Fruit fly (Drosophila melanogaster) whole organism, embryonic: Measurements from ENCODE around the gene Pdhb.

ENCODE experiments used
- Bgb ChIP-seq: fragments of 200-800 bp; sonication (Bioruptor generic); IDR thresholded peaks from 2 replicates; pipeline ENCODE4 v1.3.6; 2022; ENCODE audit warnings: missing biosample characterization, missing genetic modification characterization; ENCODE audit not compliant: partially characterized antibody
- CG10543 ChIP-seq: fragments of 200-800 bp; sonication (Bioruptor generic); optimal IDR thresholded peaks from 3 replicates; lab custom pipeline; 2017; ENCODE audit warnings: missing biosample characterization, mild to moderate bottlenecking, missing genetic modification characterization, moderate library complexity
- CG13424 ChIP-seq: fragments of 200-800 bp; sonication (Bioruptor generic); optimal IDR thresholded peaks from 2 replicates; lab custom pipeline; 2019; ENCODE audit warnings: missing biosample characterization, mild to moderate bottlenecking, missing genetic modification characterization, moderate library complexity
- CG16815 ChIP-seq: fragments of 200-800 bp; sonication (Bioruptor generic); optimal IDR thresholded peaks from 3 replicates; lab custom pipeline; 2017; ENCODE audit warnings: missing biosample characterization, mild to moderate bottlenecking, missing genetic modification characterization
- CG17568 ChIP-seq: fragments of 200-800 bp; sonication (Bioruptor generic); optimal IDR thresholded peaks from 2 replicates; lab custom pipeline; 2018; ENCODE audit warnings: missing biosample characterization, mild to moderate bottlenecking, missing genetic modification characterization, moderate library complexity
- CG17612 ChIP-seq: fragments of 200-800 bp; sonication (Bioruptor generic); IDR thresholded peaks from 2 replicates; pipeline ENCODE4 v1.3.6; 2022; ENCODE audit warnings: missing biosample characterization, missing genetic modification characterization
- CG2889 ChIP-seq: fragments of 200-800 bp; sonication (Bioruptor generic); IDR thresholded peaks from 3 replicates; pipeline ENCODE4 v1.3.6; 2022; ENCODE audit warnings: missing biosample characterization, missing genetic modification characterization
- CG34224 ChIP-seq: fragments of 200-800 bp; sonication (Bioruptor generic); IDR thresholded peaks from 3 replicates; pipeline ENCODE4 v1.3.6; 2022; ENCODE audit warnings: missing biosample characterization, missing genetic modification characterization; ENCODE audit not compliant: partially characterized antibody
- CG34376 ChIP-seq: fragments of 200-800 bp; sonication (Bioruptor generic); optimal IDR thresholded peaks from 2 replicates; lab custom pipeline; 2018; ENCODE audit warnings: missing biosample characterization, mild to moderate bottlenecking, missing genetic modification characterization
- CG4424 ChIP-seq: fragments of 200-800 bp; sonication (Bioruptor generic); optimal IDR thresholded peaks from 3 replicates; lab custom pipeline; 2016; ENCODE audit warnings: missing biosample characterization, missing genetic modification characterization
- CG7372 ChIP-seq: fragments of 200-800 bp; sonication (Bioruptor generic); IDR thresholded peaks from 2 replicates; pipeline ENCODE4 v1.3.6; 2022; ENCODE audit warnings: missing biosample characterization, missing genetic modification characterization
- CG7963 ChIP-seq: fragments of 200-800 bp; sonication (Bioruptor generic); IDR thresholded peaks from 3 replicates; pipeline ENCODE4 v1.3.6; 2022; ENCODE audit warnings: missing biosample characterization, missing genetic modification characterization; ENCODE audit not compliant: partially characterized antibody
- CG7987 ChIP-seq: fragments of 200-800 bp; sonication (Bioruptor generic); optimal IDR thresholded peaks from 2 replicates; lab custom pipeline; 2018; ENCODE audit warnings: missing biosample characterization, mild to moderate bottlenecking, missing genetic modification characterization, moderate library complexity
- CG8478 ChIP-seq: fragments of >200 bp; optimal IDR thresholded peaks from 2 replicates; lab custom pipeline; 2018
- CoRest ChIP-seq: fragments of 200-800 bp; sonication (Bioruptor generic); optimal IDR thresholded peaks from 3 replicates; lab custom pipeline; 2018; ENCODE audit warnings: missing biosample characterization, mild to moderate bottlenecking, missing genetic modification characterization, moderate library complexity
- D ChIP-seq, 2 experiments: fragments of 200-800 bp in 1 of 2; fragments of >200 bp in 1 of 2; sonication (Bioruptor generic) in 1 of 2; optimal IDR thresholded peaks; 2 replicates in 1 of 2; 3 replicates in 1 of 2; lab custom pipeline; 2017; ENCODE audit warnings: mild to moderate bottlenecking in 1 of 2, missing biosample characterization in 1 of 2, missing genetic modification characterization in 1 of 2, missing genetic modification reagents in 1 of 2
- Dbx ChIP-seq: fragments of 200-800 bp; sonication (Bioruptor generic); IDR thresholded peaks from 3 replicates; pipeline ENCODE4 v1.3.6; 2022; ENCODE audit warnings: missing biosample characterization, missing genetic modification characterization
- Deaf1 ChIP-seq: fragments of 200-800 bp; optimal IDR thresholded peaks from 3 replicates; lab custom pipeline; 2019; ENCODE audit warnings: missing biosample characterization, mild to moderate bottlenecking, missing genetic modification characterization, moderate library complexity
- E2f2 ChIP-seq: fragments of 200-800 bp; sonication (Bioruptor generic); IDR thresholded peaks from 2 replicates; pipeline ENCODE4 v1.3.6; 2022; ENCODE audit warnings: missing biosample characterization, missing genetic modification characterization
- ERR ChIP-seq: fragments of 200-800 bp; sonication (Bioruptor generic); optimal IDR thresholded peaks from 2 replicates; lab custom pipeline; 2016; ENCODE audit warnings: missing biosample characterization, missing genetic modification characterization
- HHEX ChIP-seq: fragments of 200-800 bp; sonication (Bioruptor generic); optimal IDR thresholded peaks from 3 replicates; lab custom pipeline; 2017; ENCODE audit warnings: missing biosample characterization, mild to moderate bottlenecking, missing genetic modification characterization, missing genetic modification reagents
- Hey ChIP-seq: fragments of 200-800 bp; sonication (Bioruptor generic); optimal IDR thresholded peaks from 3 replicates; lab custom pipeline; 2018; ENCODE audit warnings: missing biosample characterization, mild to moderate bottlenecking, missing genetic modification characterization
- HmgZ ChIP-seq: fragments of 200-800 bp; sonication (Bioruptor generic); optimal IDR thresholded peaks from 2 replicates; lab custom pipeline; 2018; ENCODE audit warnings: missing biosample characterization, mild to moderate bottlenecking, missing genetic modification characterization
- Med ChIP-seq: fragments of 200-800 bp; sonication (Bioruptor generic); peaks from one replicate; lab custom pipeline; 2016; ENCODE audit warnings: missing biosample characterization, missing genetic modification characterization, mild to moderate bottlenecking, inconsistent platforms, moderate library complexity
- NFAT ChIP-seq: fragments of 200-800 bp; sonication (Bioruptor generic); IDR thresholded peaks from 2 replicates; pipeline ENCODE4 v1.3.6; 2022; ENCODE audit warnings: missing biosample characterization, missing genetic modification characterization
- Optix ChIP-seq: fragments of 200-800 bp; sonication (Bioruptor generic); IDR thresholded peaks from 3 replicates; pipeline ENCODE4 v1.3.6; 2022; ENCODE audit warnings: missing biosample characterization, missing genetic modification characterization
- Sin3A ChIP-seq: fragments of >200 bp; optimal IDR thresholded peaks from 2 replicates; lab custom pipeline; 2018
- Sox100B ChIP-seq: fragments of 200-800 bp; sonication (Bioruptor generic); optimal IDR thresholded peaks from 3 replicates; lab custom pipeline; 2018; ENCODE audit warnings: missing biosample characterization, mild to moderate bottlenecking, missing genetic modification characterization
- Spps ChIP-seq: fragments of 200-800 bp; sonication (Bioruptor generic); optimal IDR thresholded peaks from 2 replicates; lab custom pipeline; 2018; ENCODE audit warnings: missing biosample characterization, mild to moderate bottlenecking, missing genetic modification characterization
- Xrp1 ChIP-seq: fragments of 200-800 bp; sonication (Bioruptor generic); IDR thresholded peaks from 2 replicates; pipeline ENCODE4 v1.3.6; 2022; ENCODE audit warnings: missing biosample characterization, missing genetic modification characterization
- bcd ChIP-seq: fragments of 200-800 bp; sonication (Bioruptor generic); optimal IDR thresholded peaks from 2 replicates; lab custom pipeline; 2017; ENCODE audit warnings: missing biosample characterization, mild to moderate bottlenecking, missing genetic modification characterization
- crol ChIP-seq: fragments of 200-800 bp; sonication (Bioruptor generic); IDR thresholded peaks from 2 replicates; pipeline ENCODE4 v1.3.6; 2022; ENCODE audit warnings: missing biosample characterization, missing genetic modification characterization
- crp ChIP-seq, 2 experiments: fragments of 200-800 bp; sonication (Bioruptor generic); optimal IDR thresholded peaks; 2 replicates in 1 of 2; 3 replicates in 1 of 2; lab custom pipeline; 2017; ENCODE audit warnings: missing biosample characterization in 2 of 2, missing genetic modification characterization in 2 of 2, mild to moderate bottlenecking in 1 of 2, moderate library complexity in 1 of 2
- cwo ChIP-seq: fragments of 200-800 bp; sonication (Bioruptor generic); optimal IDR thresholded peaks from 3 replicates; lab custom pipeline; 2017; ENCODE audit warnings: missing biosample characterization, missing genetic modification characterization, mild to moderate bottlenecking, moderate library complexity, missing genetic modification reagents
- exex ChIP-seq: fragments of 200-800 bp; sonication (Bioruptor generic); optimal IDR thresholded peaks from 4 replicates; lab custom pipeline; 2018; ENCODE audit warnings: missing biosample characterization, mild to moderate bottlenecking, missing genetic modification characterization, moderate library complexity
- ftz-f1 ChIP-seq: fragments of 200-800 bp; sonication (Bioruptor generic); optimal IDR thresholded peaks from 2 replicates; lab custom pipeline; 2016; ENCODE audit warnings: missing biosample characterization, missing genetic modification characterization
- gce ChIP-seq: fragments of 200-800 bp; sonication (Bioruptor generic); IDR thresholded peaks from 3 replicates; pipeline ENCODE4 v1.3.6; 2022; ENCODE audit warnings: missing biosample characterization, missing genetic modification characterization
- gro ChIP-seq: fragments of 200-800 bp; sonication (Bioruptor generic); optimal IDR thresholded peaks from 2 replicates; lab custom pipeline; 2016; ENCODE audit warnings: missing biosample characterization, missing genetic modification characterization
- luna ChIP-seq: fragments of 200-800 bp; sonication (Bioruptor generic); optimal IDR thresholded peaks from 2 replicates; lab custom pipeline; 2016; ENCODE audit warnings: missing biosample characterization, missing genetic modification characterization
- maf-S ChIP-seq: fragments of 200-800 bp; sonication (Bioruptor generic); optimal IDR thresholded peaks from 2 replicates; lab custom pipeline; 2016; ENCODE audit warnings: missing biosample characterization, missing genetic modification characterization
- mirr ChIP-seq: fragments of 200-800 bp; sonication (Bioruptor generic); optimal IDR thresholded peaks from 3 replicates; lab custom pipeline; 2018; ENCODE audit warnings: missing biosample characterization, mild to moderate bottlenecking, missing genetic modification characterization
- nerfin-1 ChIP-seq: fragments of 200-800 bp; sonication (Bioruptor generic); optimal IDR thresholded peaks from 3 replicates; lab custom pipeline; 2019; ENCODE audit warnings: missing biosample characterization, mild to moderate bottlenecking, missing genetic modification characterization, moderate library complexity
- onecut ChIP-seq: fragments of 200-800 bp; sonication (Bioruptor generic); IDR thresholded peaks from 2 replicates; pipeline ENCODE4 v1.3.6; 2022; ENCODE audit warnings: missing biosample characterization, missing genetic modification characterization
- phol ChIP-seq: fragments of 200-800 bp; sonication (Bioruptor generic); optimal IDR thresholded peaks from 3 replicates; lab custom pipeline; 2018; ENCODE audit warnings: missing biosample characterization, mild to moderate bottlenecking, missing genetic modification characterization, moderate library complexity
- rib ChIP-seq: fragments of 200-800 bp; sonication (Bioruptor generic); IDR thresholded peaks from 2 replicates; pipeline ENCODE4 v1.3.6; 2022; ENCODE audit warnings: missing biosample characterization, missing genetic modification characterization
- row ChIP-seq: fragments of 200-800 bp; sonication (Bioruptor generic); IDR thresholded peaks from 3 replicates; pipeline ENCODE4 v1.3.6; 2022; ENCODE audit warnings: missing biosample characterization, missing genetic modification characterization
- sens-2 ChIP-seq: fragments of 200-800 bp; sonication (Bioruptor generic); IDR thresholded peaks from 2 replicates; pipeline ENCODE4 v1.3.6; 2022; ENCODE audit warnings: missing biosample characterization, missing genetic modification characterization
- sug ChIP-seq: fragments of 200-800 bp; optimal IDR thresholded peaks from 2 replicates; lab custom pipeline; 2019; ENCODE audit warnings: missing biosample characterization, mild to moderate bottlenecking, missing genetic modification characterization, moderate library complexity
- trem ChIP-seq: fragments of 200-800 bp; optimal IDR thresholded peaks from 3 replicates; lab custom pipeline; 2019; ENCODE audit warnings: missing biosample characterization, mild to moderate bottlenecking, missing genetic modification characterization, moderate library complexity
- tx ChIP-seq: fragments of 200-800 bp; sonication (Bioruptor generic); optimal IDR thresholded peaks from 2 replicates; lab custom pipeline; 2016; ENCODE audit warnings: missing biosample characterization, missing genetic modification characterization
- zen2 ChIP-seq: fragments of 200-800 bp; sonication (Bioruptor generic); IDR thresholded peaks from 3 replicates; pipeline ENCODE4 v1.3.6; 2022; ENCODE audit warnings: missing biosample characterization, missing genetic modification characterization; ENCODE audit not compliant: partially characterized antibody

Pdhb gene

dm6 chr3R:29111795-29112194 is 1.1 kb upstream of the Pdhb start (continued):
- TF ChIP-seq gro (GFP tag; lab: Kevin White, UChicago) (peak; percentile 88), NFAT (GFP tag; lab: Robert Waterston, UW) (no peak), Xrp1 (GFP tag; lab: Robert Waterston, UW) (no peak), CG10543 (peak; percentile 38), CG34224 (GFP tag; lab: Robert Waterston, UW) (no peak), gce (no peak), sens-2 (GFP tag; lab: Robert Waterston, UW) (0 out of 2 replicates have a peak, but pooled peaks have one; percentile 20), tx (no peak), CG17568 (no peak), D (optimal IDR thresholded peaks at IDR 0.05; lab: Kevin White, UChicago) (no peak), D (GFP tag; optimal IDR thresholded peaks at IDR 0.05; lab: Kevin White, UChicago) (no peak), mirr (GFP tag; lab: Kevin White, UChicago) (peak; percentile 97), HHEX (no peak), rib (GFP tag; lab: Robert Waterston, UW) (no peak), onecut (no peak), bcd (no peak), Dbx (GFP tag; lab: Robert Waterston, UW) (no peak), Optix (GFP tag; lab: Robert Waterston, UW) (no peak), Med (no peak), Hey (peak; percentile 98)

dm6 chr3R:29113392-29113791 is 521 bp downstream of the Pdhb start:
- TF ChIP-seq Sox100B (no peak), crol (peak; percentile 68), row (GFP tag; lab: Robert Waterston, UW) (no peak), crp (GFP tag; optimal IDR thresholded peaks at IDR 0.05; lab: Kevin White, UChicago) (peak in 1 of 2 experiments; percentile 3), mirr (GFP tag; lab: Kevin White, UChicago) (peak; percentile 69), E2f2 (no peak), Bgb (GFP tag; lab: Robert Waterston, UW) (0 out of 2 replicates have a peak, but pooled peaks have one; percentile 10), CG8478 (lab: Kevin White, UChicago) (peak; percentile 57), Hey (no peak), Spps (tag; lab: Kevin White, UChicago) (no peak), CG16815 (GFP tag; lab: Kevin White, UChicago) (no peak), exex (peak; percentile 62), CG7987 (GFP tag; lab: Kevin White, UChicago) (peak; percentile 77), trem (no peak), CG13424 (tag; lab: Kevin White, UChicago) (no peak), CoRest (tag; lab: Kevin White, UChicago) (no peak), Deaf1 (tag; lab: Kevin White, UChicago) (peak; percentile 56), ftz-f1 (GFP tag; lab: Kevin White, UChicago) (peak; percentile 52), maf-S (GFP tag; lab: Kevin White, UChicago) (no peak), CG17612 (GFP tag; lab: Robert Waterston, UW) (no peak), Sin3A (lab: Kevin White, UChicago) (no peak), zen2 (GFP tag; lab: Robert Waterston, UW) (no peak), CG7372 (GFP tag; lab: Robert Waterston, UW) (no peak), CG4424 (GFP tag; lab: Kevin White, UChicago) (no peak), nerfin-1 (no peak), phol (tag; lab: Kevin White, UChicago) (no peak), luna (GFP tag; lab: Kevin White, UChicago) (no peak), CG7963 (no peak), CG34376 (GFP tag; lab: Kevin White, UChicago) (peak; percentile 72), CG2889 (GFP tag; lab: Robert Waterston, UW) (no peak), sug (tag; lab: Kevin White, UChicago) (peak; percentile 42), ERR (peak; percentile 31), HmgZ (tag; lab: Kevin White, UChicago) (no peak), cwo (GFP tag; lab: Kevin White, UChicago) (peak; percentile 6)
